Worm (Caenorhabditis elegans) whole organism, L1 larva: ENCODE results near the gene unc-9.

ENCODE experiments used
- aha-1 ChIP-seq: fragments of 150-350 bp; optimal IDR thresholded peaks from 2 replicates; lab custom pipeline; 2014; ENCODE audit warnings: missing biosample characterization, missing genetic modification characterization
- aly-2 ChIP-seq: fragments of 150-350 bp; optimal IDR thresholded peaks from 2 replicates; lab custom pipeline; 2014; ENCODE audit warnings: missing biosample characterization, missing genetic modification characterization
- ama-1 ChIP-seq: fragments of 150-350 bp; optimal IDR thresholded peaks from 2 replicates; lab custom pipeline; 2014
- lin-15B ChIP-seq: fragments of 150-350 bp; sonication (generic microtip); optimal IDR thresholded peaks from 3 replicates; lab custom pipeline; 2014; ENCODE audit warnings: missing biosample characterization, missing genetic modification characterization
- lir-3 ChIP-seq: sonication (generic microtip); optimal IDR thresholded peaks from 2 replicates; lab custom pipeline; 2016; ENCODE audit warnings: mild to moderate bottlenecking, missing genetic modification characterization, moderate library complexity, missing compliant biosample characterization; ENCODE audit not compliant: poor library complexity
- nhr-76 ChIP-seq: sonication (generic microtip); optimal IDR thresholded peaks from 2 replicates; lab custom pipeline; 2017; ENCODE audit warnings: missing biosample characterization, missing genetic modification characterization
- nhr-84 ChIP-seq: sonication (generic microtip); optimal IDR thresholded peaks from 2 replicates; lab custom pipeline; 2017; ENCODE audit warnings: missing biosample characterization, missing genetic modification characterization
- zag-1 ChIP-seq: fragments of 150-350 bp; optimal IDR thresholded peaks from 2 replicates; lab custom pipeline; 2014; ENCODE audit warnings: missing biosample characterization, missing genetic modification characterization

- TF ChIP-seq aha-1 (tag; lab: Kevin White, UChicago): no peak
- TF ChIP-seq ama-1 (lab: Kevin White, UChicago): no peak
- no peak for TF ChIP-seq aly-2
- TF ChIP-seq nhr-84 (tag; lab: Kevin White, UChicago): no peak
- no peak for TF ChIP-seq lin-15B (tag; lab: Kevin White, UChicago)
- no peak for TF ChIP-seq lir-3
- TF ChIP-seq nhr-76 (tag; lab: Kevin White, UChicago): no peak
- no peak for TF ChIP-seq zag-1 (tag; lab: Kevin White, UChicago)
Measured at ce11 chrX:13226614-13227096, 25.1 kb downstream of the unc-9 start, which contains the start of gene skr-21.
